Fruit fly (Drosophila melanogaster) whole organism, wandering third instar larva: ENCODE measurements around the gene CG42580.

Experiments
- HLH106 ChIP-seq: fragments of 200-800 bp; optimal IDR thresholded peaks from 3 replicates; lab custom pipeline; 2019; ENCODE audit warnings: missing biosample characterization, mild to moderate bottlenecking, missing genetic modification characterization, moderate library complexity
- Hnf4 ChIP-seq: fragments of 200-800 bp; sonication (Bioruptor generic); optimal IDR thresholded peaks from 2 replicates; lab custom pipeline; 2016; ENCODE audit warnings: missing biosample characterization, mild to moderate bottlenecking, missing genetic modification characterization
- Mio ChIP-seq: sonication (Bioruptor generic); optimal IDR thresholded peaks from 2 replicates; lab custom pipeline; 2016; ENCODE audit warnings: missing biosample characterization, missing genetic modification characterization
- OdsH ChIP-seq: fragments of 200-800 bp; sonication (Bioruptor generic); optimal IDR thresholded peaks from 2 replicates; lab custom pipeline; 2016; ENCODE audit warnings: missing biosample characterization, mild to moderate bottlenecking, missing genetic modification characterization
- Rel ChIP-seq, 2 experiments: fragments of 200-800 bp; sonication (Bioruptor generic) in 1 of 2; optimal IDR thresholded peaks; 2 replicates in 1 of 2; 3 replicates in 1 of 2; lab custom pipeline; 2016 to 2019; ENCODE audit warnings: mild to moderate bottlenecking in 2 of 2, missing biosample characterization in 2 of 2, missing genetic modification characterization in 2 of 2, moderate library complexity in 1 of 2
- dl ChIP-seq, 2 experiments: fragments of 175-275, 200-275 bp in 1 of 2; fragments of 200-275 bp in 1 of 2; sonication (Bioruptor generic); optimal IDR thresholded peaks; lab custom pipeline; 2018; ENCODE audit warnings: mild to moderate bottlenecking in 2 of 2, missing biosample characterization in 2 of 2, missing genetic modification characterization in 2 of 2, moderate library complexity in 2 of 2; ENCODE audit not compliant: partially characterized antibody in 2 of 2, insufficient read depth in 1 of 2
- dmrt93B ChIP-seq: fragments of 200-800 bp; sonication (Bioruptor generic); optimal IDR thresholded peaks from 2 replicates; lab custom pipeline; 2018; ENCODE audit warnings: missing biosample characterization, mild to moderate bottlenecking, missing genetic modification characterization
- jim ChIP-seq: fragments of 175-275, 200-325 bp; sonication (Bioruptor generic); optimal IDR thresholded peaks from 2 replicates; lab custom pipeline; 2016; ENCODE audit warnings: missing biosample characterization, mild to moderate bottlenecking, missing genetic modification characterization
- tai ChIP-seq: sonication (Bioruptor generic); optimal IDR thresholded peaks from 2 replicates; lab custom pipeline; 2016; ENCODE audit warnings: missing biosample characterization, missing genetic modification characterization
- woc ChIP-seq: sonication (Bioruptor generic); optimal IDR thresholded peaks from 2 replicates; lab custom pipeline; 2016; ENCODE audit warnings: missing biosample characterization, mild to moderate bottlenecking, missing genetic modification characterization

The CG42580 gene

dm6 chrX:20623673-20624072 is 49.6 kb downstream of the CG42580 start, which contains the start of gene RunxA:
TSS of gene RunxA (minus strand) at chrX:20623773.
- TF ChIP-seq woc (GFP tag; lab: Kevin White, UChicago) (no peak), HLH106 (tag; lab: Kevin White, UChicago) (no peak), tai (GFP tag; lab: Kevin White, UChicago) (no peak), Hnf4 (GFP tag; lab: Kevin White, UChicago) (no peak), jim (no peak), OdsH (no peak), Mio (GFP tag; lab: Kevin White, UChicago) (no peak), dmrt93B (GFP tag; lab: Kevin White, UChicago) (no peak), dl (GFP tag; optimal IDR thresholded peaks at IDR 0.05; lab: Kevin White, UChicago; ENCODE audit: insufficient read depth in 1 of 2, partially characterized antibody in 2 of 2) (no peak), Rel (GFP tag; optimal IDR thresholded peaks at IDR 0.05; lab: Kevin White, UChicago) (no peak), Rel (tag; optimal IDR thresholded peaks at IDR 0.05; lab: Kevin White, UChicago) (no peak)
- TF ChIP-seq, all 38 proteins: peak for 0
